Worm (Caenorhabditis elegans) whole organism, L1 larva: ENCODE results near the gene C26F1.1.

Source experiments
- nhr-77 ChIP-seq: fragments of 150-350 bp; optimal IDR thresholded peaks from 2 replicates; lab custom pipeline; 2014; ENCODE audit warnings: missing biosample characterization, missing genetic modification characterization
- sptf-1 ChIP-seq: fragments of 150-350 bp; optimal IDR thresholded peaks from 2 replicates; lab custom pipeline; 2014; ENCODE audit warnings: missing biosample characterization, missing genetic modification characterization
- unc-98 ChIP-seq: fragments of 200-800 bp; sonication (Bioruptor generic); IDR thresholded peaks from 2 replicates; pipeline ENCODE4 v1.3.6; 2022; ENCODE audit warnings: missing genetic modification characterization, missing compliant biosample characterization

DNA sequence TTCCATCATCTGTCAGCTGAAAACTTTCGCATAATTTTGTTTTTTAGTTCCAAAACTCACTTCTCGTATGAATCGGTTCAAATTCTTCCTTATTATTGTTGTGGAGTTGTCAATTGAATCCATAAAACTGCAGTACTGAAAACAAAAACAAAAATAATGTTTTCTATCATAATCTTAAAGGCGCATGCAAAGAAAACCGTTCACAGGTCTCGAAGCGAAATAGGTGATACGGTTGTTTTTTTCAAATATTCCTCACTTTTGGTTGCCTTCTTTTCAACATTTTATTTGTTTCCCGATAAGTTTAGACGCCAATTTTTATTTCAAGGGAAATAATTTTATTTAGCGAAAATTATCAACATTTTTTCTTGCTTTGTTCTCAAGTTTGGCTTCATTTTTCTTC lies 18.3 kb downstream of the C26F1.1 start:
- no peak for TF ChIP-seq nhr-77 (tag; lab: Kevin White, UChicago)
- no peak for TF ChIP-seq sptf-1 (tag; lab: Kevin White, UChicago)
- no peak for TF ChIP-seq unc-98 (GFP tag; lab: Robert Waterston, UW)
